Worm (Caenorhabditis elegans): ENCODE data around the gene tsp-12.

DNA sequence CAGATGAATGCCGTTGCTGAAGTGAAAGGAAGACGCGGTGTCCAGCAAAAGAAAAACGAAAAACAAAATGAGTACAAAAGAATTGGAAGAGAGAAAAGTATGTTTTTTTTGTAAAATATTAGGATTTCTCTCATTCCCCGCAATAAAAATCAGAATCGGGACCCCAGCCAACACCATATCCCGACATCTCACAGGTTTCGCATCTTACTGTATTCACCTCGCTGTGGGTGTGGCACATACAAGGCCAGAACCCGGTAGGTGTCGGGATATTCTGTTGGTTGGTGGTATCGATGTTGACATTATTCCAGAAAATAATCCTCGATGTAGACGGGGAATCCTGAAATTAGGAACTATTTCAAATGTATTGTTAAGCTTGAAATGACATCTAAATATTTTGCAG lies 33.6 kb downstream of the tsp-12 start:
- TF ChIP-seq zag-1 (tag; optimal IDR thresholded peaks at IDR 0.05), result no peak
- no peak for TF ChIP-seq lin-13 (GFP tag; optimal IDR thresholded peaks at IDR 0.05)
- TF ChIP-seq fos-1 (tag; optimal IDR thresholded peaks at IDR 0.05), result no peak
- TF ChIP-seq nhr-28 (tag; optimal IDR thresholded peaks at IDR 0.05), result no peak
- TF ChIP-seq mdl-1 (tag; optimal IDR thresholded peaks at IDR 0.05), result no peak
- TF ChIP-seq nhr-90 (tag; optimal IDR thresholded peaks at IDR 0.05; ENCODE audit: poor library complexity), result no peak
- no peak for TF ChIP-seq lin-15B (tag; optimal IDR thresholded peaks at IDR 0.05)
- no peak for TF ChIP-seq jun-1 (tag; optimal IDR thresholded peaks at IDR 0.05)
- TF ChIP-seq ama-1 (optimal IDR thresholded peaks at IDR 0.05), result no peak
- no peak for TF ChIP-seq hpl-2 (GFP tag; optimal IDR thresholded peaks at IDR 0.05)
- TF ChIP-seq fkh-4 (tag; optimal IDR thresholded peaks at IDR 0.05; ENCODE audit: borderline replicate concordance), result no peak
- no peak for TF ChIP-seq nhr-237 (tag; optimal IDR thresholded peaks at IDR 0.05)
- TF ChIP-seq snpc-4 (tag; optimal IDR thresholded peaks at IDR 0.05), result no peak
- TF ChIP-seq nhr-84 (tag; optimal IDR thresholded peaks at IDR 0.05), result no peak

Measured in whole organism, L1 larva.